Worm (Caenorhabditis elegans) whole organism, late embryonic: Measurements from ENCODE around the gene sra-11.

Source experiments
- K09A11.1 ChIP-seq: sonication (generic microtip); optimal IDR thresholded peaks from 2 replicates; lab custom pipeline; 2017; ENCODE audit warnings: antibody characterized with exemption, mild to moderate bottlenecking, missing genetic modification characterization, missing compliant biosample characterization; ENCODE audit not compliant: insufficient read depth
- T23F11.4 ChIP-seq: fragments of 200-800 bp; sonication (Bioruptor generic); optimal IDR thresholded peaks from 2 replicates; lab custom pipeline; 2018; ENCODE audit warnings: mild to moderate bottlenecking, missing genetic modification characterization, missing compliant biosample characterization
- Y22D7AL.16 ChIP-seq: sonication (generic microtip); optimal IDR thresholded peaks from 2 replicates; lab custom pipeline; 2016; ENCODE audit warnings: missing genetic modification characterization, missing compliant biosample characterization
- ahr-1 ChIP-seq: sonication (generic microtip); optimal IDR thresholded peaks from 2 replicates; lab custom pipeline; 2016; ENCODE audit warnings: missing genetic modification characterization, missing compliant biosample characterization
- ama-1 ChIP-seq: fragments of 150-350 bp; optimal IDR thresholded peaks from 2 replicates; lab custom pipeline; 2014
- ceh-14 ChIP-seq: sonication (generic microtip); optimal IDR thresholded peaks from 2 replicates; lab custom pipeline; 2016; ENCODE audit warnings: missing genotype, missing genetic modification characterization, missing compliant biosample characterization
- ceh-18 ChIP-seq: sonication (generic microtip); optimal IDR thresholded peaks from 2 replicates; lab custom pipeline; 2016; ENCODE audit warnings: missing genetic modification characterization, missing compliant biosample characterization
- ceh-19 ChIP-seq: fragments of 200-800 bp; sonication (Bioruptor generic); optimal IDR thresholded peaks from 2 replicates; lab custom pipeline; 2018; ENCODE audit warnings: mild to moderate bottlenecking, missing genetic modification characterization, missing compliant biosample characterization
- ceh-2 ChIP-seq: sonication (generic microtip); optimal IDR thresholded peaks from 2 replicates; lab custom pipeline; 2016; ENCODE audit warnings: missing genotype, missing genetic modification characterization, missing compliant biosample characterization
- ceh-22 ChIP-seq: sonication (generic microtip); optimal IDR thresholded peaks from 2 replicates; lab custom pipeline; 2017; ENCODE audit warnings: missing biosample characterization, missing genetic modification characterization
- ceh-30 ChIP-seq: fragments of 150-350 bp; optimal IDR thresholded peaks from 2 replicates; lab custom pipeline; 2014; ENCODE audit warnings: missing biosample characterization, missing genetic modification characterization
- ceh-31 ChIP-seq: sonication (generic microtip); optimal IDR thresholded peaks from 2 replicates; lab custom pipeline; 2016; ENCODE audit warnings: missing genetic modification characterization, missing compliant biosample characterization
- ceh-45 ChIP-seq: fragments of 200-800 bp; sonication (Bioruptor generic); IDR thresholded peaks from 2 replicates; pipeline ENCODE4 v1.3.6; 2022; ENCODE audit warnings: missing genetic modification reagents, missing genetic modification characterization, missing compliant biosample characterization
- ceh-48 ChIP-seq: sonication (generic microtip); optimal IDR thresholded peaks from 2 replicates; lab custom pipeline; 2016; ENCODE audit warnings: missing genetic modification characterization, inconsistent platforms, missing compliant biosample characterization
- ceh-9 ChIP-seq: sonication (generic microtip); optimal IDR thresholded peaks from 2 replicates; lab custom pipeline; 2016; ENCODE audit warnings: mild to moderate bottlenecking, missing genetic modification characterization, inconsistent platforms, missing compliant biosample characterization
- dve-1 ChIP-seq: sonication (generic microtip); optimal IDR thresholded peaks from 2 replicates; lab custom pipeline; 2017; ENCODE audit warnings: antibody characterized with exemption, mild to moderate bottlenecking, missing genetic modification characterization, missing compliant biosample characterization
- elt-4 ChIP-seq: sonication (generic microtip); optimal IDR thresholded peaks from 2 replicates; lab custom pipeline; 2016; ENCODE audit warnings: missing genetic modification characterization, missing compliant biosample characterization
- ets-4 ChIP-seq: sonication (generic microtip); optimal IDR thresholded peaks from 2 replicates; lab custom pipeline; 2016; ENCODE audit warnings: missing genetic modification characterization, missing compliant biosample characterization
- fkh-6 ChIP-seq: sonication (generic microtip); optimal IDR thresholded peaks from 2 replicates; lab custom pipeline; 2016; ENCODE audit warnings: missing genetic modification characterization, missing compliant biosample characterization
- hlh-30 ChIP-seq: sonication (generic microtip); optimal IDR thresholded peaks from 2 replicates; lab custom pipeline; 2017; ENCODE audit warnings: antibody characterized with exemption, missing genetic modification characterization, missing compliant biosample characterization; ENCODE audit not compliant: insufficient read depth
- hlh-6 ChIP-seq: sonication (generic microtip); optimal IDR thresholded peaks from 2 replicates; lab custom pipeline; 2016; ENCODE audit warnings: missing genotype, missing genetic modification characterization, missing compliant biosample characterization
- lim-6 ChIP-seq: sonication (generic microtip); optimal IDR thresholded peaks from 2 replicates; lab custom pipeline; 2016; ENCODE audit warnings: missing genetic modification characterization, missing compliant biosample characterization
- mec-3 ChIP-seq: sonication (generic microtip); optimal IDR thresholded peaks from 2 replicates; lab custom pipeline; 2016; ENCODE audit warnings: borderline replicate concordance, missing genetic modification characterization, missing compliant biosample characterization
- nfya-1 ChIP-seq: sonication (generic microtip); optimal IDR thresholded peaks from 2 replicates; lab custom pipeline; 2017; ENCODE audit warnings: missing genetic modification characterization, mild to moderate bottlenecking, missing compliant biosample characterization, antibody characterized with exemption, moderate library complexity
- nhr-11 ChIP-seq: fragments of 150-350 bp; optimal IDR thresholded peaks from 2 replicates; lab custom pipeline; 2014; ENCODE audit warnings: missing biosample characterization, missing genetic modification characterization
- odd-2 ChIP-seq: sonication (generic microtip); optimal IDR thresholded peaks from 2 replicates; lab custom pipeline; 2017; ENCODE audit warnings: antibody characterized with exemption, mild to moderate bottlenecking, missing genetic modification characterization, missing compliant biosample characterization
- pat-9 ChIP-seq: fragments of 200-800 bp; sonication (Bioruptor generic); optimal IDR thresholded peaks from 2 replicates; lab custom pipeline; 2018; ENCODE audit warnings: mild to moderate bottlenecking, missing genetic modification characterization, moderate library complexity, missing compliant biosample characterization
- pax-1 ChIP-seq: fragments of 150-350 bp; optimal IDR thresholded peaks from 2 replicates; lab custom pipeline; 2014; ENCODE audit warnings: missing biosample characterization, missing genetic modification characterization
- pha-4 ChIP-seq: fragments of 150-350 bp; optimal IDR thresholded peaks from 2 replicates; lab custom pipeline; 2018; ENCODE audit warnings: missing biosample characterization, missing genetic modification reagents, missing genetic modification characterization
- ref-2 ChIP-seq: sonication (generic microtip); optimal IDR thresholded peaks from 2 replicates; lab custom pipeline; 2016; ENCODE audit warnings: missing genetic modification characterization, missing compliant biosample characterization
- rnt-1 ChIP-seq: sonication (generic microtip); optimal IDR thresholded peaks from 2 replicates; lab custom pipeline; 2016; ENCODE audit warnings: missing genetic modification characterization, missing compliant biosample characterization
- sox-4 ChIP-seq: sonication (generic microtip); optimal IDR thresholded peaks from 2 replicates; lab custom pipeline; 2017; ENCODE audit warnings: mild to moderate bottlenecking, missing genetic modification characterization, inconsistent platforms, missing compliant biosample characterization
- syd-9 ChIP-seq: sonication (generic microtip); optimal IDR thresholded peaks from 2 replicates; lab custom pipeline; 2016; ENCODE audit warnings: mild to moderate bottlenecking, missing genetic modification characterization, moderate library complexity, missing compliant biosample characterization
- tbx-7 ChIP-seq: sonication (generic microtip); optimal IDR thresholded peaks from 2 replicates; lab custom pipeline; 2016; ENCODE audit warnings: missing genotype, missing genetic modification characterization, missing compliant biosample characterization
- ttx-3 ChIP-seq: sonication (generic microtip); optimal IDR thresholded peaks from 2 replicates; lab custom pipeline; 2016; ENCODE audit warnings: missing genetic modification reagents, missing genetic modification characterization, missing compliant biosample characterization
- unc-3 ChIP-seq, 2 experiments: fragments of 200-800 bp in 1 of 2; sonication (Bioruptor generic) in 1 of 2; sonication (generic microtip) in 1 of 2; conservative IDR thresholded peaks in 1 of 2; optimal IDR thresholded peaks in 1 of 2; 2 replicates each; pipeline versions ENCODE4 v1.3.6 to Lab custom; 2016 to 2022; ENCODE audit warnings: missing compliant biosample characterization in 2 of 2, missing genetic modification characterization in 2 of 2, missing genetic modification reagents in 1 of 2
- unc-42 ChIP-seq: sonication (generic microtip); optimal IDR thresholded peaks from 2 replicates; lab custom pipeline; 2016; ENCODE audit warnings: missing genotype, missing genetic modification characterization, missing compliant biosample characterization
- unc-55 ChIP-seq: sonication (generic microtip); optimal IDR thresholded peaks from 2 replicates; lab custom pipeline; 2017; ENCODE audit warnings: missing biosample characterization, missing genetic modification reagents, missing genetic modification characterization

The sra-11 gene

DNA sequence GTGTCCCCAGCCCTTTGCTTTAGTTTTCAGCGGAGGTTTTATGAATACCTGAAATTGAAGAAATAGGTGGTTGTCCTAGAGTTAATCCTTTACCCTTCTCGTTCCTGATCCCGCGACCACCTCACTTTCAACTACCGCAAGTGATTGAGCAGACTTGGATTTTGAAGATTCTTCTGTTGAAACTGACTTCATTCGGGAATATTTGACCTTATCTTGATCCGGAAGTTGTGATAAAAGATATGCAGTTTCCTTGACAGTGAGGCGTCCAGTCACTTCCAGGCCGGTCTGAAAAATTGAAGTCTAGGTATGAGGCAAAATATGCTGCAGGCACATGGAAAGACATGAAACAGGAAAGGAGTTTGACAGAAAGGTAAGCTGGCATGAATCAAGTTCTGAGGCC, 45.0 kb upstream of the sra-11 start:
- TF ChIP-seq Y22D7AL.16 (tag; lab: Kevin White, UChicago): no peak
- TF ChIP-seq T23F11.4: no peak
- TF ChIP-seq ceh-31 (tag; lab: Kevin White, UChicago): no peak
- TF ChIP-seq ceh-45: no peak
- no peak for TF ChIP-seq rnt-1 (tag; lab: Kevin White, UChicago)
- TF ChIP-seq odd-2 (tag; lab: Kevin White, UChicago): no peak
- TF ChIP-seq tbx-7: no peak
- TF ChIP-seq lim-6 (tag; lab: Kevin White, UChicago): no peak
- no peak for TF ChIP-seq ceh-30 (tag; lab: Kevin White, UChicago)
- no peak for TF ChIP-seq ceh-14 (tag; lab: Kevin White, UChicago)
- TF ChIP-seq mec-3 (tag; lab: Kevin White, UChicago): no peak
- no peak for TF ChIP-seq unc-3 (GFP tag; conservative IDR thresholded peaks at IDR 0.05; lab: Robert Waterston, UW)
- no peak for TF ChIP-seq unc-3 (tag; optimal IDR thresholded peaks at IDR 0.05; lab: Kevin White, UChicago)

DNA sequence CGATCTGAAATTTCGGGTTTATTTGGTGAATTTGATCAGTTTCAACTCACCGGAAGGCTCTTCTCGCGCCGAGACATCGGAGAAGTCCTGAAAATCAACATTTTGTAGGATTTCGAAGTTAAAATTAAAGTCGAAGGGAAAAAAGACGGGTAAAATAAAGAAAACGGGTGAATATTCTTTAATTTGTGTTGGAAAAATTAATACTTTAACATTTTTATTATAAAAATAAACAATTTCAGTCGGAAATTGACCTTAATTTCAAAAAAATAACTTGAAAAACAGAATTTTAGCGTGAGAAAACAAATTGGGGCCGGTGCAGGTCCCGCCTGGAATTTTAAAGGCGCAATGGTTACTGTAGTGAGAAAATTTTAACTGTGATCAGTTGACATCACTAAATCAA, 42.9 kb upstream of the sra-11 start, which contains the start of gene nos-1:
Gene nos-1, minus strand, starts transcription at position 101 of the 400 bp plus-strand sequence.
- no peak for TF ChIP-seq hlh-30 (tag; lab: Kevin White, UChicago)
- no peak for TF ChIP-seq fkh-6 (tag; lab: Kevin White, UChicago)
- TF ChIP-seq ceh-22 (tag; lab: Kevin White, UChicago): no peak
- TF ChIP-seq odd-2 (tag; lab: Kevin White, UChicago): no peak
- no peak for TF ChIP-seq ttx-3 (tag; lab: Kevin White, UChicago)
- TF ChIP-seq ref-2 (tag; lab: Kevin White, UChicago): no peak
- no peak for TF ChIP-seq rnt-1 (tag; lab: Kevin White, UChicago)
- TF ChIP-seq ama-1 (lab: Kevin White, UChicago): no peak
- TF ChIP-seq hlh-6: no peak
- TF ChIP-seq nhr-11 (tag; lab: Kevin White, UChicago): no peak
- no peak for TF ChIP-seq pha-4
- no peak for TF ChIP-seq pax-1 (tag; lab: Kevin White, UChicago)
- TF ChIP-seq ahr-1 (tag; lab: Kevin White, UChicago): no peak
- no peak for TF ChIP-seq ceh-45
- no peak for TF ChIP-seq ceh-48 (tag; lab: Kevin White, UChicago)
- no peak for TF ChIP-seq ceh-2

DNA sequence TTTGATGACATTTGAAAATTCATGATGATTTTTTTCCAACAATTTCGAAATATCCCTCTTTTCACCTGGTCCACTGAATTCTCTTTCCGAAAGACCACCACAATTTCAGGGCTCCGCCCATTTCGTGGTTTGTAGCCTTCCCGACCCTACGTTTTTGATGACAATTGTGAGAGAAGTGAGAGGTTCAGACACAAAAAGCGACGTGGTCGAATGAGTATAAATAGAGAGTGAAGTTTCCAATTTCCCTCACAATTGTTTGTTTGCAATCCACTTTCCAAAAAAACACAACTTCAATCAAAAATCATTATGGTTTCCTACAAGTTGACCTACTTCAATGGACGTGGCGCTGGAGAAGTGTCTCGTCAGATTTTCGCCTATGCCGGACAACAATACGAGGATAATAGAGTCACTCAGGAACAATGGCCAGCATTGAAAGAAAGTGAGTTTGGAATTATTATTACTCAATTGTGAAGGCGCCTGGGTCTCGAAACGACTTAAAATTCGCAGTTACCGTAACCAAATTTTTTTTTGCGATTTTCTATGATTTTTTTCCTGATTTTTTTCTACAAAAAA, 40.1 kb upstream of the sra-11 start, which contains the start of gene gst-5:
Gene gst-5, plus strand, starts transcription at position 246 of the 573 bp plus-strand sequence.
- TF ChIP-seq pat-9 (tag; lab: Kevin White, UChicago) (no peak), elt-4 (tag; lab: Kevin White, UChicago) (no peak), ceh-18 (tag; lab: Kevin White, UChicago) (peak; percentile 29), ets-4 (tag; lab: Kevin White, UChicago) (no peak), ceh-9 (tag; lab: Kevin White, UChicago) (no peak), K09A11.1 (no peak), unc-55 (GFP tag; lab: Kevin White, UChicago) (peak; percentile 50), tbx-7 (no peak), ceh-31 (tag; lab: Kevin White, UChicago) (peak; percentile 4), unc-42 (tag; lab: Kevin White, UChicago) (no peak), ceh-45 (no peak), T23F11.4 (no peak), sox-4 (no peak), dve-1 (tag; lab: Kevin White, UChicago) (peak; percentile 28), odd-2 (tag; lab: Kevin White, UChicago) (no peak), ceh-19 (GFP tag; lab: Kevin White, UChicago) (no peak), syd-9 (no peak), nfya-1 (peak; percentile 12)
